Fruit fly (Drosophila melanogaster): ENCODE measurements around the gene Atg4b.
A peak's percentile ranks its signal among the peaks of the same experiment; 100 is the strongest.

The Atg4b gene

DNA sequence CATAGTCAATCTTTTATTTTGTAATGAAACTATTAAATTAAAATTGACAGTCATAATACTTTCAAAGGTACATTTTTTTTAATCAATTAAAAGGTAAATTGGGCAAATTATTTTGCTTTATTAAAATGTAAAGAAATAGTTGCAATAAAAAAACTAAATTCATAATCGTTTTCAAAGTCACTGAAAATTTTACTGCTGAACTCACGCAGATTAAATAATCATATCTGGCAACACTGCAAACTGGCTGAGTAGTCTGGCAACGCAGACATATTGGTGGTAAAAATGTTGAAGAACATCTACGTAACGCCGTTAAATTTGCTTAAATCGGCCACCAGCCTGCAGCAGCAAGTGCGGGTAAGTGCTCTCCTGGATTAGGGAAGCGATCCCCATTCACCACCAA lies 26.3 kb downstream of the Atg4b start, which contains the start of gene mRpL9 (continued):
- peak; percentile 58 for TF ChIP-seq HmgZ (tag; optimal IDR thresholded peaks at IDR 0.05)
- no peak for TF ChIP-seq pb (GFP tag; optimal IDR thresholded peaks at IDR 0.05)
- TF ChIP-seq bowl (GFP tag; IDR thresholded peaks at IDR 0.05), result no peak
- TF ChIP-seq bsh (GFP tag; optimal IDR thresholded peaks at IDR 0.05), result peak in 1 of 2 experiments; percentile 7
- peak; percentile 20 for TF ChIP-seq Fer1 (GFP tag; optimal IDR thresholded peaks at IDR 0.05)
- TF ChIP-seq Adf1 (GFP tag; IDR thresholded peaks at IDR 0.05), result no peak
- TF ChIP-seq CG11085 (GFP tag; IDR thresholded peaks at IDR 0.05), result no peak
- TF ChIP-seq Sin3A (optimal IDR thresholded peaks at IDR 0.05), result peak; percentile 43
- TF ChIP-seq CG30431 (GFP tag; optimal IDR thresholded peaks at IDR 0.05), result no peak
- no peak for TF ChIP-seq fd3F (GFP tag; optimal IDR thresholded peaks at IDR 0.05)
- TF ChIP-seq B-H1 (GFP tag; IDR thresholded peaks at IDR 0.05), result no peak
- peak; percentile 67 for TF ChIP-seq trem (tag; optimal IDR thresholded peaks at IDR 0.05)
- TF ChIP-seq ranshi (GFP tag; IDR thresholded peaks at IDR 0.05), result no peak
- no peak for TF ChIP-seq Jarid2 (GFP tag; optimal IDR thresholded peaks at IDR 0.05)
- no peak for TF ChIP-seq Dbx (GFP tag; IDR thresholded peaks at IDR 0.05)
- no peak for TF ChIP-seq CG16813 (GFP tag; IDR thresholded peaks at IDR 0.05; ENCODE audit: partially characterized antibody)
- TF ChIP-seq CG34376 (GFP tag; optimal IDR thresholded peaks at IDR 0.05), result no peak
- TF ChIP-seq NfI (GFP tag; optimal IDR thresholded peaks at IDR 0.05), result peak; percentile 4
- peak; percentile 25; the same call in 1 of the 2 replicates for TF ChIP-seq CG9215 (GFP tag; IDR thresholded peaks at IDR 0.05)
- peak; percentile 61 for TF ChIP-seq CG1603 (tag; optimal IDR thresholded peaks at IDR 0.05)
- no peak for TF ChIP-seq CG32772 (GFP tag; IDR thresholded peaks at IDR 0.05)
- peak; percentile 65 for TF ChIP-seq CG12155 (GFP tag; optimal IDR thresholded peaks at IDR 0.05)
- no peak for TF ChIP-seq Elba2 (GFP tag; optimal IDR thresholded peaks at IDR 0.05)
- no peak for TF ChIP-seq bigmax (GFP tag; optimal IDR thresholded peaks at IDR 0.05)
- TF ChIP-seq D19B (GFP tag; optimal IDR thresholded peaks at IDR 0.05), result no peak
- no peak for TF ChIP-seq CHES-1-like (GFP tag; optimal IDR thresholded peaks at IDR 0.05)
- no peak for TF ChIP-seq abd-A (tag; optimal IDR thresholded peaks at IDR 0.05)
- TF ChIP-seq CG6791 (GFP tag; IDR thresholded peaks at IDR 0.05; ENCODE audit: partially characterized antibody), result no peak
- no peak for TF ChIP-seq caup (GFP tag; optimal IDR thresholded peaks at IDR 0.05; ENCODE audit: severe bottlenecking)
- no peak for TF ChIP-seq ro (GFP tag; IDR thresholded peaks at IDR 0.05)
- no peak for TF ChIP-seq danr (GFP tag; IDR thresholded peaks at IDR 0.05)
- TF ChIP-seq zfh2 (GFP tag; optimal IDR thresholded peaks at IDR 0.05), result peak; percentile 56
- no peak for TF ChIP-seq pho (GFP tag; optimal IDR thresholded peaks at IDR 0.05)
- no peak for TF ChIP-seq CG10462 (GFP tag; optimal IDR thresholded peaks at IDR 0.05)
- no peak for TF ChIP-seq Atf6 (GFP tag; IDR thresholded peaks at IDR 0.05)
- TF ChIP-seq CG13894 (tag; optimal IDR thresholded peaks at IDR 0.05), result no peak
- TF ChIP-seq unpg (GFP tag; optimal IDR thresholded peaks at IDR 0.05), result no peak
- no peak for TF ChIP-seq Spps (tag; optimal IDR thresholded peaks at IDR 0.05)
- no peak for TF ChIP-seq Hey (tag; optimal IDR thresholded peaks at IDR 0.05)
- no peak for TF ChIP-seq Dip3 (GFP tag; optimal IDR thresholded peaks at IDR 0.05)
- TF ChIP-seq BEAF-32 (GFP tag; optimal IDR thresholded peaks at IDR 0.05), result peak; percentile 68
- TF ChIP-seq CG9876 (GFP tag; optimal IDR thresholded peaks at IDR 0.05), result no peak
- no peak for TF ChIP-seq sim (GFP tag; IDR thresholded peaks at IDR 0.05)
- TF ChIP-seq CG11093 (GFP tag; IDR thresholded peaks at IDR 0.05), result no peak
- no peak for TF ChIP-seq tio (GFP tag; optimal IDR thresholded peaks at IDR 0.05)
- TF ChIP-seq en (GFP tag; optimal IDR thresholded peaks at IDR 0.05), result no peak
- TF ChIP-seq scrt (GFP tag; optimal IDR thresholded peaks at IDR 0.05), result no peak
- TF ChIP-seq CG9797 (GFP tag; optimal IDR thresholded peaks at IDR 0.05), result no peak
- no peak for TF ChIP-seq Hr3 (GFP tag; optimal IDR thresholded peaks at IDR 0.05)
- no peak for TF ChIP-seq Hr39 (optimal IDR thresholded peaks at IDR 0.05)
- TF ChIP-seq maf-S (GFP tag; optimal IDR thresholded peaks at IDR 0.05), result no peak
- TF ChIP-seq CG7839 (tag; optimal IDR thresholded peaks at IDR 0.05), result no peak
- no peak for TF ChIP-seq tgo (GFP tag; IDR thresholded peaks at IDR 0.05)
